Worm (Caenorhabditis elegans) whole organism, L2 larva: ENCODE data around the gene daf-11.

Experiments
- ceh-82 ChIP-seq: fragments of 150-350 bp; optimal IDR thresholded peaks from 2 replicates; lab custom pipeline; 2014; ENCODE audit warnings: missing biosample characterization, missing genetic modification characterization
- crh-2 ChIP-seq: sonication (generic microtip); optimal IDR thresholded peaks from 2 replicates; lab custom pipeline; 2017; ENCODE audit warnings: missing biosample characterization, missing genetic modification characterization
- mab-5 ChIP-seq: fragments of 150-350 bp; optimal IDR thresholded peaks from 2 replicates; lab custom pipeline; 2014; ENCODE audit warnings: missing biosample characterization, missing genetic modification characterization
- nhr-10 ChIP-seq: sonication (generic microtip); optimal IDR thresholded peaks from 2 replicates; lab custom pipeline; 2017; ENCODE audit warnings: missing biosample characterization, missing genetic modification characterization
- nhr-12 ChIP-seq: fragments of 150-350 bp; optimal IDR thresholded peaks from 2 replicates; lab custom pipeline; 2014; ENCODE audit warnings: missing biosample characterization, missing genetic modification characterization
- nhr-77 ChIP-seq: fragments of 150-350 bp; optimal IDR thresholded peaks from 2 replicates; lab custom pipeline; 2014; ENCODE audit warnings: missing biosample characterization, missing genetic modification characterization
- snpc-4 ChIP-seq: fragments of 150-350 bp; optimal IDR thresholded peaks from 2 replicates; lab custom pipeline; 2014; ENCODE audit warnings: missing biosample characterization, missing genetic modification characterization

ce11 chrV:11695597-11695996 is 30.3 kb downstream of the daf-11 start, which contains the start of gene W05E10.5:
- no peak for TF ChIP-seq nhr-77 (tag; lab: Kevin White, UChicago)
- no peak for TF ChIP-seq nhr-10 (tag; lab: Kevin White, UChicago)
- no peak for TF ChIP-seq nhr-12
- no peak for TF ChIP-seq ceh-82 (tag; lab: Kevin White, UChicago)
- TF ChIP-seq snpc-4 (tag; lab: Kevin White, UChicago): no peak
- no peak for TF ChIP-seq crh-2 (tag; lab: Kevin White, UChicago)
- no peak for TF ChIP-seq mab-5 (tag; lab: Kevin White, UChicago)
